Fruit fly (Drosophila melanogaster): ENCODE data around the gene CG32192.
A peak's percentile ranks its signal among the peaks of the same experiment; 100 is the strongest.

The CG32192 gene

dm6 chr3L:18017653-18018052, 22.5 kb upstream of the CG32192 start:
- TF ChIP-seq dmrt93B (GFP tag; optimal IDR thresholded peaks at IDR 0.05) (no peak), Rel (GFP tag; optimal IDR thresholded peaks at IDR 0.05) (no peak), Rel (tag; optimal IDR thresholded peaks at IDR 0.05) (no peak), sage (GFP tag; optimal IDR thresholded peaks at IDR 0.05) (no peak), Hnf4 (GFP tag; optimal IDR thresholded peaks at IDR 0.05) (no peak), Vsx2 (GFP tag; optimal IDR thresholded peaks at IDR 0.05; ENCODE audit: partially characterized antibody) (no peak), usp (GFP tag; optimal IDR thresholded peaks at IDR 0.05) (no peak), tai (GFP tag; optimal IDR thresholded peaks at IDR 0.05) (no peak), CG32264 (GFP tag; optimal IDR thresholded peaks at IDR 0.05) (no peak)

DNA sequence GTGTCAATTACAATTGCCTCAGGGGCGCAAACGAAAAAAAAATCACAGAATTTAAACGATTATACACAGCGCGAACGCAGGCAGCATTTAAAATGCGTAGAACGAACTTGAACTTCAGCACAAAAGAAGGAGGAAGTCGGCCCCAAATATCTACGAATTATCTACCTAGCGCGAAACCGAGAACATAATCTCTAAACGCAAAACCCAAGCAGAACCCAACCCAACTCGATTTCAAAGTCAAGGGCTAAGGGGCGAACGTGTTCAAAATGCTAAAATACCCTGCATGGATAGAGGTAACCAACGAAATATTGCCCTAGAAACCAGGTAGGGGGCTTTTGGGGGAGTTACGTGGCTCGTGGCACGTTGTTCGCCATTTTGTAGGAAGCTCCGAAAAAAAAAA, 21.6 kb upstream of the CG32192 start:
- TF ChIP-seq Dfd (GFP tag; optimal IDR thresholded peaks at IDR 0.05) (no peak), OdsH (GFP tag; optimal IDR thresholded peaks at IDR 0.05) (no peak), CG32264 (GFP tag; optimal IDR thresholded peaks at IDR 0.05) (no peak), Mio (GFP tag; optimal IDR thresholded peaks at IDR 0.05) (no peak), brk (GFP tag; optimal IDR thresholded peaks at IDR 0.05) (no peak), ey (GFP tag; optimal IDR thresholded peaks at IDR 0.05) (no peak), usp (GFP tag; optimal IDR thresholded peaks at IDR 0.05) (no peak), dmrt93B (GFP tag; optimal IDR thresholded peaks at IDR 0.05) (no peak), tai (GFP tag; optimal IDR thresholded peaks at IDR 0.05) (no peak), psq (GFP tag; optimal IDR thresholded peaks at IDR 0.05) (no peak)

dm6 chr3L:18018988-18019387, 21.1 kb upstream of the CG32192 start:
- TF ChIP-seq brk (GFP tag; optimal IDR thresholded peaks at IDR 0.05) = peak; percentile 30
- no peak for TF ChIP-seq pan (optimal IDR thresholded peaks at IDR 0.05)
- TF ChIP-seq CrebA (GFP tag; optimal IDR thresholded peaks at IDR 0.05; ENCODE audit: borderline replicate concordance) = peak; percentile 68
- no peak for TF ChIP-seq h (GFP tag; optimal IDR thresholded peaks at IDR 0.05)
- TF ChIP-seq Sp1 (GFP tag; optimal IDR thresholded peaks at IDR 0.05) = peak; percentile 57
- no peak for TF ChIP-seq N (GFP tag; optimal IDR thresholded peaks at IDR 0.05)
- peak; percentile 97 for TF ChIP-seq psq (GFP tag; optimal IDR thresholded peaks at IDR 0.05)
- peak; percentile 33 for TF ChIP-seq Jra (GFP tag; optimal IDR thresholded peaks at IDR 0.05)
- peak; percentile 14 for TF ChIP-seq woc (GFP tag; optimal IDR thresholded peaks at IDR 0.05)
- TF ChIP-seq OdsH (GFP tag; optimal IDR thresholded peaks at IDR 0.05) = no peak
- TF ChIP-seq Rel (GFP tag; optimal IDR thresholded peaks at IDR 0.05) = no peak
- TF ChIP-seq Rel (tag; optimal IDR thresholded peaks at IDR 0.05) = no peak
- TF ChIP-seq Vsx2 (GFP tag; optimal IDR thresholded peaks at IDR 0.05; ENCODE audit: partially characterized antibody) = peak; percentile 33
- peak; percentile 11 for TF ChIP-seq Dif (GFP tag; optimal IDR thresholded peaks at IDR 0.05; ENCODE audit: partially characterized antibody)
- TF ChIP-seq Abd-B (GFP tag; optimal IDR thresholded peaks at IDR 0.05) = no peak
- TF ChIP-seq tai (GFP tag; optimal IDR thresholded peaks at IDR 0.05) = no peak
- no peak for TF ChIP-seq Myc (optimal IDR thresholded peaks at IDR 0.05)
- TF ChIP-seq Dfd (GFP tag; optimal IDR thresholded peaks at IDR 0.05) = no peak

DNA sequence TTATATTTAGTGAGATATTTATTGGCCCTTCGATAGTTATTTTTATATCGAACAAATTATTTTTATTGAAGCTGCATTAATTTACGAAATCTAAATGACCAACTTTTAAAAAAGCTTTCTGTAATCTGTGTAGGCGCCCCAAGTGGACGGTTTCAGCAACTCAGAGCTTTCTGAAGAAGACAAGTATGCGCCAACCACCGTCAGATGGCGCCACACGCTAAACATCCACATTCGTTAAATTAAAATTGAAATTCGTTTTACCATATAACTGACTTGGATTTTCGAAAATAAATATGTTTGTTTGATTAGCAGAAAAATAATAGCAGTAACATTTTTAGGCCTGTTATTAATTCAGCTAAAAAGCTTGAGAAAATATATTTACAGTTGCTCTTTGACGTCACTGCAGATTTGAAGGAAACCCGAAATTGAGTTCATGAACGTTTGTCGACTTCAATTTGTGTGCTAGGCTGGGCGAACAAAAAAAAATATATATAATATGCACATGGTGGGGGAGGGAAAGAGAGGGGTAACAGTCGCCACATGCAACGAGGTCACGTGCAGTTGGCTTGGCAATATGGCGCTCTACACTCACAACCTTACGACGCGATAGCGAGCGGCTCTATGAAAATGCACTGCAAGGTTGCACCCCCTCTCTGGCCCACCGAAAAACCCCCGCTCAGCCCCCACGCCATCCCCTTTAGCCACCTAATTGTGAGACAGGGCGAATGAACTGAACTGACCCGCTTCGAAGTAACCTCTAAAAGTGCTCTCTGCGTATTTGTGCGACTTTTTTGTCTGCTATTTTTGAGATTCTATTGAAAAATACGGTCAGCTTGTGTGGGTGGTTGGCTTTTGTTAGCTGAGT, 20.2 kb upstream of the CG32192 start:
- TF ChIP-seq sage (GFP tag; optimal IDR thresholded peaks at IDR 0.05) = no peak
- no peak for TF ChIP-seq Myc (optimal IDR thresholded peaks at IDR 0.05)
- no peak for TF ChIP-seq Dif (GFP tag; optimal IDR thresholded peaks at IDR 0.05; ENCODE audit: partially characterized antibody)
- TF ChIP-seq dl (GFP tag; optimal IDR thresholded peaks at IDR 0.05; ENCODE audit: insufficient read depth in 1 of 2, partially characterized antibody in 2 of 2) = no peak
- TF ChIP-seq OdsH (GFP tag; optimal IDR thresholded peaks at IDR 0.05) = peak; percentile 71
- peak; percentile 38 for TF ChIP-seq dmrt93B (GFP tag; optimal IDR thresholded peaks at IDR 0.05)
- no peak for TF ChIP-seq Mio (GFP tag; optimal IDR thresholded peaks at IDR 0.05)
- TF ChIP-seq lola (GFP tag; optimal IDR thresholded peaks at IDR 0.05) = no peak
- TF ChIP-seq sv (GFP tag; optimal IDR thresholded peaks at IDR 0.05) = peak; percentile 52
- TF ChIP-seq CG32264 (GFP tag; optimal IDR thresholded peaks at IDR 0.05) = peak; percentile 58
- no peak for TF ChIP-seq Jra (GFP tag; optimal IDR thresholded peaks at IDR 0.05)
- peak; percentile 43 for TF ChIP-seq Sp1 (GFP tag; optimal IDR thresholded peaks at IDR 0.05)
- TF ChIP-seq h (GFP tag; optimal IDR thresholded peaks at IDR 0.05) = peak; percentile 70
- no peak for TF ChIP-seq Vsx2 (GFP tag; optimal IDR thresholded peaks at IDR 0.05; ENCODE audit: partially characterized antibody)
- TF ChIP-seq tai (GFP tag; optimal IDR thresholded peaks at IDR 0.05) = peak; percentile 45
- no peak for TF ChIP-seq Hr78 (GFP tag; optimal IDR thresholded peaks at IDR 0.05)
- TF ChIP-seq brk (GFP tag; optimal IDR thresholded peaks at IDR 0.05) = peak; percentile 35
- TF ChIP-seq jim (GFP tag; optimal IDR thresholded peaks at IDR 0.05) = no peak
- TF ChIP-seq Hnf4 (GFP tag; optimal IDR thresholded peaks at IDR 0.05) = peak; percentile 41
- no peak for TF ChIP-seq N (GFP tag; optimal IDR thresholded peaks at IDR 0.05)
- TF ChIP-seq usp (GFP tag; optimal IDR thresholded peaks at IDR 0.05) = no peak
- TF ChIP-seq Dfd (GFP tag; optimal IDR thresholded peaks at IDR 0.05) = no peak
- no peak for TF ChIP-seq Rel (GFP tag; optimal IDR thresholded peaks at IDR 0.05)
- TF ChIP-seq Rel (tag; optimal IDR thresholded peaks at IDR 0.05) = peak; percentile 56
- TF ChIP-seq CG9705 (GFP tag; optimal IDR thresholded peaks at IDR 0.05) = peak; percentile 67
- TF ChIP-seq foxo (GFP tag; optimal IDR thresholded peaks at IDR 0.05) = peak; percentile 46 to 52
- no peak for TF ChIP-seq dsf (GFP tag; optimal IDR thresholded peaks at IDR 0.05; ENCODE audit: borderline replicate concordance)
- peak; percentile 65 for TF ChIP-seq fru (GFP tag; optimal IDR thresholded peaks at IDR 0.05)
- TF ChIP-seq rgr (GFP tag; optimal IDR thresholded peaks at IDR 0.05) = peak; percentile 75
- peak; percentile 29 for TF ChIP-seq ey (GFP tag; optimal IDR thresholded peaks at IDR 0.05)
- TF ChIP-seq Hr83 (GFP tag; optimal IDR thresholded peaks at IDR 0.05; ENCODE audit: poor library complexity, severe bottlenecking) = peak; percentile 77
- TF ChIP-seq psq (GFP tag; optimal IDR thresholded peaks at IDR 0.05) = no peak
- TF ChIP-seq br (GFP tag; optimal IDR thresholded peaks at IDR 0.05) = peak; percentile 83
- TF ChIP-seq woc (GFP tag; optimal IDR thresholded peaks at IDR 0.05) = peak; percentile 13
- TF ChIP-seq HLH106 (tag; optimal IDR thresholded peaks at IDR 0.05) = peak; percentile 57

Measured in whole organism, wandering third instar larva.